Worm (Caenorhabditis elegans): Measurements from ENCODE around the gene clec-261.

clec-261 gene

ce11 chrV:20297650-20298049 lies 3.4 kb upstream of the clec-261 start, which contains the start of gene ZC15.5 (continued):
- TF ChIP-seq hlh-30 (tag; optimal IDR thresholded peaks at IDR 0.05; ENCODE audit: insufficient read depth) (no peak), tbx-2 (tag; optimal IDR thresholded peaks at IDR 0.05) (no peak)

- TF ChIP-seq F13H6.1 (tag; optimal IDR thresholded peaks at IDR 0.05) (no peak), unc-42 (tag; optimal IDR thresholded peaks at IDR 0.05) (no peak), ceh-22 (tag; optimal IDR thresholded peaks at IDR 0.05) (no peak), T23F11.4 (GFP tag; optimal IDR thresholded peaks at IDR 0.05) (no peak), hlh-30 (tag; optimal IDR thresholded peaks at IDR 0.05; ENCODE audit: insufficient read depth) (no peak), ceh-45 (GFP tag; IDR thresholded peaks at IDR 0.05) (no peak)
Measured at ce11 chrV:20289317-20289716, 5.0 kb downstream of the clec-261 start, which contains the start of gene mlt-4. Gene mlt-4 (minus strand): TSS chrV:20289417.

ce11 chrV:20282827-20283226 lies 11.5 kb downstream of the clec-261 start:
- TF ChIP-seq ceh-18 (tag; optimal IDR thresholded peaks at IDR 0.05) (no peak), unc-3 (GFP tag; conservative IDR thresholded peaks at IDR 0.05) (no peak), unc-3 (tag; optimal IDR thresholded peaks at IDR 0.05) (no peak), ceh-9 (tag; optimal IDR thresholded peaks at IDR 0.05) (no peak), pros-1 (tag; optimal IDR thresholded peaks at IDR 0.05) (no peak), fkh-6 (tag; optimal IDR thresholded peaks at IDR 0.05) (no peak)

- peak; percentile 33 for TF ChIP-seq pha-2 (tag; optimal IDR thresholded peaks at IDR 0.05)
- TF ChIP-seq pqm-1 (tag; optimal IDR thresholded peaks at IDR 0.05): no peak
Measured at ce11 chrV:20279811-20280317, 14.4 kb downstream of the clec-261 start, which contains the start of gene pqn-94. Gene pqn-94 (minus strand): TSS chrV:20279861.

- TF ChIP-seq pat-9 (tag; optimal IDR thresholded peaks at IDR 0.05) (no peak), ceh-9 (tag; optimal IDR thresholded peaks at IDR 0.05) (no peak), ets-4 (tag; optimal IDR thresholded peaks at IDR 0.05) (no peak), ama-1 (optimal IDR thresholded peaks at IDR 0.05) (no peak), pag-3 (tag; optimal IDR thresholded peaks at IDR 0.05; ENCODE audit: borderline replicate concordance) (no peak), elt-4 (tag; optimal IDR thresholded peaks at IDR 0.05) (no peak), hlh-8 (tag; optimal IDR thresholded peaks at IDR 0.05) (no peak), pha-2 (tag; optimal IDR thresholded peaks at IDR 0.05) (no peak), hlh-6 (tag; optimal IDR thresholded peaks at IDR 0.05) (no peak), pax-1 (tag; optimal IDR thresholded peaks at IDR 0.05) (no peak)
Measured at ce11 chrV:20279309-20279708, 15.0 kb downstream of the clec-261 start.

ce11 chrV:20276923-20277322 lies 17.4 kb downstream of the clec-261 start:
- TF ChIP-seq pax-1 (tag; optimal IDR thresholded peaks at IDR 0.05): no peak
- TF ChIP-seq madf-2 (tag; optimal IDR thresholded peaks at IDR 0.05): no peak
- no peak for TF ChIP-seq hlh-6 (tag; optimal IDR thresholded peaks at IDR 0.05)
- TF ChIP-seq ceh-18 (tag; optimal IDR thresholded peaks at IDR 0.05): no peak
- TF ChIP-seq unc-42 (tag; optimal IDR thresholded peaks at IDR 0.05): no peak
- TF ChIP-seq lim-6 (tag; optimal IDR thresholded peaks at IDR 0.05): no peak
- TF ChIP-seq che-1 (tag; optimal IDR thresholded peaks at IDR 0.05): no peak
- no peak for TF ChIP-seq T23F11.4 (GFP tag; optimal IDR thresholded peaks at IDR 0.05)
- TF ChIP-seq K02D7.2 (tag; optimal IDR thresholded peaks at IDR 0.05): no peak
- no peak for TF ChIP-seq C08G9.2 (tag; optimal IDR thresholded peaks at IDR 0.05)
- TF ChIP-seq pha-4 (tag; optimal IDR thresholded peaks at IDR 0.05): no peak
- no peak for TF ChIP-seq K09A11.1 (tag; optimal IDR thresholded peaks at IDR 0.05; ENCODE audit: insufficient read depth)

- TF ChIP-seq unc-42 (tag; optimal IDR thresholded peaks at IDR 0.05) (peak; percentile 24), rnt-1 (tag; optimal IDR thresholded peaks at IDR 0.05) (peak; percentile 65), hlh-8 (tag; optimal IDR thresholded peaks at IDR 0.05) (no peak), gmeb-2 (tag; optimal IDR thresholded peaks at IDR 0.05) (no peak), che-1 (tag; optimal IDR thresholded peaks at IDR 0.05) (no peak), madf-2 (tag; optimal IDR thresholded peaks at IDR 0.05) (no peak), nfya-1 (tag; optimal IDR thresholded peaks at IDR 0.05) (peak; percentile 26), pax-1 (tag; optimal IDR thresholded peaks at IDR 0.05) (peak; percentile 2), hlh-13 (GFP tag; optimal IDR thresholded peaks at IDR 0.05) (no peak)
Measured at ce11 chrV:20269661-20270137, 24.6 kb downstream of the clec-261 start, which contains the start of the genes prmt-1 and cdkr-3. Gene prmt-1 (minus strand): TSS chrV:20269711. Gene cdkr-3 (plus strand): TSS chrV:20270107.

All from whole organism, late embryonic.